Worm (Caenorhabditis elegans): ENCODE results near the gene fbxa-143.

fbxa-143 gene

ce11 chrV:16159594-16159993 lies 32.3 kb upstream of the fbxa-143 start, which contains the start of gene F10A3.17:
TSS of gene F10A3.17 (minus strand) at chrV:16159694.
- no peak for TF ChIP-seq unc-86 (tag; optimal IDR thresholded peaks at IDR 0.05)
- TF ChIP-seq ceh-19 (GFP tag; optimal IDR thresholded peaks at IDR 0.05), result no peak
- TF ChIP-seq hlh-13 (GFP tag; optimal IDR thresholded peaks at IDR 0.05), result no peak
- no peak for TF ChIP-seq sox-4 (tag; optimal IDR thresholded peaks at IDR 0.05)

- TF ChIP-seq K09A11.1 (tag; optimal IDR thresholded peaks at IDR 0.05; ENCODE audit: insufficient read depth) (no peak), ceh-24 (tag; optimal IDR thresholded peaks at IDR 0.05) (no peak), gmeb-2 (tag; optimal IDR thresholded peaks at IDR 0.05) (no peak), C08G9.2 (tag; optimal IDR thresholded peaks at IDR 0.05) (no peak), tbx-2 (tag; optimal IDR thresholded peaks at IDR 0.05) (no peak), sox-2 (GFP tag; IDR thresholded peaks at IDR 0.05) (no peak), syd-9 (tag; optimal IDR thresholded peaks at IDR 0.05) (no peak), pha-2 (tag; optimal IDR thresholded peaks at IDR 0.05) (no peak)
Observed at ce11 chrV:16158391-16158790, 31.1 kb upstream of the fbxa-143 start, which contains the start of gene str-99. TSS of gene str-99 (minus strand) at chrV:16158491.

- TF ChIP-seq ets-4 (tag; optimal IDR thresholded peaks at IDR 0.05), result no peak
- TF ChIP-seq hlh-8 (tag; optimal IDR thresholded peaks at IDR 0.05), result no peak
- no peak for TF ChIP-seq pag-3 (tag; optimal IDR thresholded peaks at IDR 0.05; ENCODE audit: borderline replicate concordance)
- no peak for TF ChIP-seq unc-55 (GFP tag; optimal IDR thresholded peaks at IDR 0.05)
- TF ChIP-seq ceh-48 (tag; optimal IDR thresholded peaks at IDR 0.05), result no peak
- TF ChIP-seq ceh-22 (tag; optimal IDR thresholded peaks at IDR 0.05), result no peak
- no peak for TF ChIP-seq elt-2 (tag; optimal IDR thresholded peaks at IDR 0.05)
- no peak for TF ChIP-seq che-1 (tag; optimal IDR thresholded peaks at IDR 0.05)
- no peak for TF ChIP-seq tbx-2 (tag; optimal IDR thresholded peaks at IDR 0.05)
- TF ChIP-seq ceh-31 (tag; optimal IDR thresholded peaks at IDR 0.05), result no peak
- no peak for TF ChIP-seq dmd-4 (tag; optimal IDR thresholded peaks at IDR 0.05; ENCODE audit: borderline replicate concordance)
- TF ChIP-seq pat-9 (tag; optimal IDR thresholded peaks at IDR 0.05), result no peak
- no peak for TF ChIP-seq sox-2 (GFP tag; IDR thresholded peaks at IDR 0.05)
- no peak for TF ChIP-seq nfya-1 (tag; optimal IDR thresholded peaks at IDR 0.05)
- TF ChIP-seq ref-2 (tag; optimal IDR thresholded peaks at IDR 0.05), result no peak
- no peak for TF ChIP-seq odd-2 (tag; optimal IDR thresholded peaks at IDR 0.05)
- TF ChIP-seq npax-4 (tag; optimal IDR thresholded peaks at IDR 0.05), result no peak
- TF ChIP-seq hlh-6 (tag; optimal IDR thresholded peaks at IDR 0.05), result no peak
Observed at ce11 chrV:16155111-16155510, 27.8 kb upstream of the fbxa-143 start, which contains the start of gene str-97. TSS of gene str-97 (minus strand) at chrV:16155211.

ce11 chrV:16153375-16153774 lies 26.1 kb upstream of the fbxa-143 start, which contains the start of gene str-254:
TSS of gene str-254 (minus strand) at chrV:16153475.
- TF ChIP-seq lim-6 (tag; optimal IDR thresholded peaks at IDR 0.05) (no peak), ahr-1 (tag; optimal IDR thresholded peaks at IDR 0.05) (no peak), ceh-34 (tag; optimal IDR thresholded peaks at IDR 0.05) (no peak), ama-1 (optimal IDR thresholded peaks at IDR 0.05) (no peak), unc-86 (tag; optimal IDR thresholded peaks at IDR 0.05) (no peak), ceh-2 (tag; optimal IDR thresholded peaks at IDR 0.05) (no peak), rnt-1 (tag; optimal IDR thresholded peaks at IDR 0.05) (no peak), sox-4 (tag; optimal IDR thresholded peaks at IDR 0.05) (no peak)

ce11 chrV:16148805-16149204 lies 21.5 kb upstream of the fbxa-143 start, which contains the start of gene F10A3.4:
TSS of gene F10A3.4 (plus strand) at chrV:16149105.
- TF ChIP-seq hlh-8 (tag; optimal IDR thresholded peaks at IDR 0.05) (no peak), tbx-2 (tag; optimal IDR thresholded peaks at IDR 0.05) (no peak), unc-86 (tag; optimal IDR thresholded peaks at IDR 0.05) (no peak), fkh-6 (tag; optimal IDR thresholded peaks at IDR 0.05) (no peak), ceh-18 (tag; optimal IDR thresholded peaks at IDR 0.05) (no peak), ets-4 (tag; optimal IDR thresholded peaks at IDR 0.05) (no peak), pat-9 (tag; optimal IDR thresholded peaks at IDR 0.05) (no peak), fkh-10 (GFP tag; optimal IDR thresholded peaks at IDR 0.05) (no peak)

All from whole organism, late embryonic.